Worm (Caenorhabditis elegans) whole organism, mixed stage, embryonic: Measurements from ENCODE around the gene htrl-1.

Source experiments
- bed-3 ChIP-seq: fragments of 200-800 bp; sonication (Bioruptor generic); optimal IDR thresholded peaks from 3 replicates; lab custom pipeline; 2018; ENCODE audit warnings: mild to moderate bottlenecking, missing genetic modification characterization, moderate library complexity, missing compliant biosample characterization
- hlh-1 ChIP-seq: fragments of 150-350 bp; optimal IDR thresholded peaks from 2 replicates; lab custom pipeline; 2014; ENCODE audit warnings: missing biosample characterization, missing genetic modification reagents, missing genetic modification characterization
- snpc-4 ChIP-seq: fragments of 150-350 bp; optimal IDR thresholded peaks from 2 replicates; lab custom pipeline; 2014; ENCODE audit warnings: missing biosample characterization, missing genetic modification characterization
- unc-62 ChIP-seq: fragments of 150-350 bp; optimal IDR thresholded peaks from 2 replicates; lab custom pipeline; 2014; ENCODE audit warnings: missing biosample characterization, missing genetic modification reagents, missing genetic modification characterization

DNA sequence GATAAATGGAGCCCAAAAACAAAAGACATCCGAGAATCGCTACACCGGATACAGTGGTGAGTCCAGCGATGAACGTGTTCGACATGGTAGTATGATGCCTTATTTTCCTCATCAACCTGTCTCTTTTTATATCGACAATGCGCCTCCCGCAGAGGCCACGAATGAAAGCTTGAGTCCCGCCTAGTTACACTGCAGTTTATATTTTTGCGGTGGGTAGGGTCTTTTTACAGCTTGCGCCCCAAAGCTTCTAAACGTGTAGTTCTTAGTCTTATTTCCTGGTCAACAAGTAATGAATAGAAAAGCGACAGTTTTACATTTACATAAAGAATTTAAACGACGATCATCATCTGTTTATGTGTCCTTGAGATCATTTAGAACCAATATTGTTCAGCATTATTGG is 45.9 kb downstream of the htrl-1 start, which contains the start of gene col-156:
- no peak for TF ChIP-seq unc-62
- TF ChIP-seq hlh-1 (tag; lab: Kevin White, UChicago) = no peak
- TF ChIP-seq bed-3 (GFP tag; lab: Kevin White, UChicago) = no peak
- no peak for TF ChIP-seq snpc-4 (tag; lab: Kevin White, UChicago)
